Worm (Caenorhabditis elegans): Measurements from ENCODE around the gene str-222.

DNA sequence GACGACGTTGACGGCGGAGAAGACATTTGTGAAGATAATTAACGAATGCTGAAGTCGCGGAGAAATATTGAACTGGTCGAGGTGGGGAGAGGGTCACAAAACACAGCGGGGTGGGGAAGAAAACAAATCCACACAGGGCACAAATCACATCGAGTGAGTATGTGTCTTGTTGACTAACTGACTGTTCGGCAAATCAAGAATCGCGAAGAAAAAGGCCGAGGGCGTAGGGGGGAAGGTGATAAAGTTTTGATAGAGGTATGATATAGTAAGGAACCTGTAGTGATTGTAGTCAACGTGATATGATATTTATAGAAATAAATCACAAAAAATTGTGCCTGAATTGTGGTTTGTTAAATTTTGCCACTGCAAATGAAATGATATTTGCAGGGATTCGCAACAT lies 28.2 kb upstream of the str-222 start, which contains the start of gene nhr-178:
- TF ChIP-seq pax-3 (tag; optimal IDR thresholded peaks at IDR 0.05) (no peak), ceh-82 (tag; optimal IDR thresholded peaks at IDR 0.05) (no peak), nhr-28 (tag; optimal IDR thresholded peaks at IDR 0.05) (no peak), nhr-77 (tag; optimal IDR thresholded peaks at IDR 0.05) (peak; percentile 74), nhr-76 (tag; optimal IDR thresholded peaks at IDR 0.05) (no peak), hlh-4 (tag; optimal IDR thresholded peaks at IDR 0.05) (no peak), sptf-1 (tag; optimal IDR thresholded peaks at IDR 0.05) (no peak), nhr-11 (tag; optimal IDR thresholded peaks at IDR 0.05) (no peak), ceh-88 (GFP tag; IDR thresholded peaks at IDR 0.05) (no peak), fkh-10 (GFP tag; optimal IDR thresholded peaks at IDR 0.05) (no peak), lir-3 (tag; optimal IDR thresholded peaks at IDR 0.05; ENCODE audit: poor library complexity) (no peak), fos-1 (tag; optimal IDR thresholded peaks at IDR 0.05) (no peak), nhr-90 (tag; optimal IDR thresholded peaks at IDR 0.05; ENCODE audit: poor library complexity) (peak; percentile 52), nhr-237 (tag; optimal IDR thresholded peaks at IDR 0.05) (no peak)

Data from whole organism, L1 larva.